Worm (Caenorhabditis elegans) whole organism, L3 larva: ENCODE results near the gene twk-23.

Source experiments
- ceh-16 ChIP-seq: sonication (generic microtip); optimal IDR thresholded peaks from 2 replicates; lab custom pipeline; 2017; ENCODE audit warnings: missing biosample characterization, missing genetic modification characterization
- elt-2 ChIP-seq: sonication (generic microtip); optimal IDR thresholded peaks from 2 replicates; lab custom pipeline; 2016; ENCODE audit warnings: missing genetic modification reagents, mild to moderate bottlenecking, missing genetic modification characterization, missing compliant biosample characterization
- fos-1 ChIP-seq: fragments of 150-350 bp; optimal IDR thresholded peaks from 2 replicates; lab custom pipeline; 2014; ENCODE audit warnings: missing biosample characterization, missing genetic modification characterization
- lin-39 ChIP-seq: fragments of 150-350 bp; optimal IDR thresholded peaks from 2 replicates; lab custom pipeline; 2018; ENCODE audit warnings: missing biosample characterization, missing genetic modification reagents, missing genetic modification characterization
- nhr-11 ChIP-seq: fragments of 150-350 bp; optimal IDR thresholded peaks from 2 replicates; lab custom pipeline; 2014; ENCODE audit warnings: missing biosample characterization, missing genetic modification characterization
- nhr-23 ChIP-seq: fragments of 150-350 bp; optimal IDR thresholded peaks from 2 replicates; lab custom pipeline; 2014; ENCODE audit warnings: missing biosample characterization, missing genetic modification reagents, missing genetic modification characterization
- nhr-237 ChIP-seq: fragments of 150-350 bp; optimal IDR thresholded peaks from 2 replicates; lab custom pipeline; 2014; ENCODE audit warnings: missing biosample characterization, missing genetic modification characterization
- pqm-1 ChIP-seq: fragments of 150-350 bp; optimal IDR thresholded peaks from 2 replicates; lab custom pipeline; 2017; ENCODE audit warnings: missing biosample characterization, missing genetic modification characterization, inconsistent platforms
- zag-1 ChIP-seq: fragments of 150-350 bp; optimal IDR thresholded peaks from 2 replicates; lab custom pipeline; 2014; ENCODE audit warnings: missing biosample characterization, missing genetic modification characterization

DNA sequence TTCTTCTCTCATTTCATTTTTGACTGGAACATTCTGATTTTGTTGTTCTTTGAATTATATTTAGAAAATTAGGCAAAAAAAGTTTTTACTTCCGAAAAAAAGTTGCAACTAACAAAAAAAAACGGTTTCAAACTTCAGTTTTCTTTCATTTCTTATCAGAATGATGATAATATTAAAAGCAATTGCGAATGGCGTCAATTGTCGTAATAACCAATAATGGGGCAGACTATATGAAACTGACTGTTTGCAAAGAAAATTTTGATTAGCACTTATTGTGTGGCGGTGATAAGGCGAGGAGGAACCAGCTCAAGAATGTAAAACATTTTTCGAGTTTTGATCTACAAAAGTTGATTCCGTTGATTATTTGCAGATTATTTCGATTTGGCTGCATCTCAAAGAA is 50.6 kb downstream of the twk-23 start:
- TF ChIP-seq pqm-1 (tag; lab: Kevin White, UChicago) (peak; percentile 84), nhr-237 (tag; lab: Kevin White, UChicago) (no peak), zag-1 (tag; lab: Kevin White, UChicago) (no peak), fos-1 (no peak), lin-39 (tag; lab: Kevin White, UChicago) (no peak), nhr-11 (tag; lab: Kevin White, UChicago) (no peak), ceh-16 (no peak), nhr-23 (no peak), elt-2 (tag; lab: Kevin White, UChicago) (peak; percentile 95)
